Worm (Caenorhabditis elegans) whole organism, L1 larva: ENCODE results near the gene rpb-6.

Experiments
- elt-3 ChIP-seq, 6 experiments: fragments of 150-350 bp in 1 of 6; sonication (generic microtip); optimal IDR thresholded peaks; 2 replicates each; lab custom pipeline; 2017 to 2018; ENCODE audit warnings: missing biosample characterization in 6 of 6, missing genetic modification characterization in 6 of 6, inconsistent platforms in 1 of 6
- hlh-17 ChIP-seq: fragments of 200-800 bp; sonication (Bioruptor generic); optimal IDR thresholded peaks from 2 replicates; lab custom pipeline; 2018; ENCODE audit warnings: missing genetic modification characterization, mild to moderate bottlenecking, missing compliant biosample characterization, moderate library complexity, borderline replicate concordance
- zag-1 ChIP-seq: fragments of 150-350 bp; optimal IDR thresholded peaks from 2 replicates; lab custom pipeline; 2014; ENCODE audit warnings: missing biosample characterization, missing genetic modification characterization

ce11 chrII:10594758-10595157, 15.6 kb downstream of the rpb-6 start, which contains the start of gene C14A4.6:
- TF ChIP-seq hlh-17 (no peak), elt-3 (tag; optimal IDR thresholded peaks at IDR 0.05; lab: Kevin White, UChicago) (no peak), zag-1 (no peak)
